Worm (Caenorhabditis elegans) whole organism, L2 larva: ENCODE measurements around the gene idh-1.

ENCODE experiments used
- ZK546.5 ChIP-seq: sonication (generic microtip); optimal IDR thresholded peaks from 2 replicates; lab custom pipeline; 2017; ENCODE audit warnings: missing biosample characterization, missing genetic modification characterization
- ama-1 ChIP-seq: fragments of 150-350 bp; optimal IDR thresholded peaks from 2 replicates; lab custom pipeline; 2018; ENCODE audit warnings: inconsistent platforms
- elt-1 ChIP-seq: fragments of 150-350 bp; optimal IDR thresholded peaks from 2 replicates; lab custom pipeline; 2014; ENCODE audit warnings: missing biosample characterization, missing genetic modification characterization
- fos-1 ChIP-seq: fragments of 150-350 bp; optimal IDR thresholded peaks from 2 replicates; lab custom pipeline; 2014; ENCODE audit warnings: missing biosample characterization, missing genetic modification characterization
- mdl-1 ChIP-seq, 2 experiments: fragments of 150-350 bp in 1 of 2; sonication (generic microtip) in 1 of 2; optimal IDR thresholded peaks; 2 replicates each; lab custom pipeline; 2017; ENCODE audit warnings: missing biosample characterization in 2 of 2, missing genetic modification characterization in 2 of 2
- nhr-12 ChIP-seq: fragments of 150-350 bp; optimal IDR thresholded peaks from 2 replicates; lab custom pipeline; 2014; ENCODE audit warnings: missing biosample characterization, missing genetic modification characterization
- nhr-23 ChIP-seq: fragments of 150-350 bp; optimal IDR thresholded peaks from 2 replicates; lab custom pipeline; 2014; ENCODE audit warnings: missing biosample characterization, missing genetic modification reagents, missing genetic modification characterization
- nhr-77 ChIP-seq: fragments of 150-350 bp; optimal IDR thresholded peaks from 2 replicates; lab custom pipeline; 2014; ENCODE audit warnings: missing biosample characterization, missing genetic modification characterization
- sem-4 ChIP-seq: fragments of 150-350 bp; optimal IDR thresholded peaks from 2 replicates; lab custom pipeline; 2014; ENCODE audit warnings: missing biosample characterization, missing genetic modification reagents, missing genetic modification characterization
- unc-39 ChIP-seq: fragments of 150-350 bp; optimal IDR thresholded peaks from 2 replicates; lab custom pipeline; 2014; ENCODE audit warnings: missing biosample characterization, missing genetic modification characterization

DNA sequence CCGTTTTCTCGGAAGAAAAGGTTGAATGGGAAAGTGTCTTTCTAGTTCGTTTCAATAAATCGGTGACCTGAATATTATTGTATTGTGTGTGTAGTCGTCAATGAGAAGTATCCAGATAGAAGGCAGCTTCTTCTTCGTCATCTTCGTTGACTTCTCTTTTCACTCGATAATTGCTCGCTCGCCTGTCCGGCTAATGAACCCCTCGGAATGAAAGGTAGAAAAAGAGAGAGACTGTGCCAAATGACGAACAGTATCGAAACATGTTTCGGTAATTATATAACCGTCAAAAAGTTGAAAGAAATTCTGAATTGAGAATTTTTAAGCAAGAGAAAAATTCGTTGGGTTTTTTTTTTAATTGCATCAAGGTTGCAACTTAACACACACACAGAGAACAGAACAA, 16.5 kb upstream of the idh-1 start, which contains the start of gene cutl-17:
- TF ChIP-seq nhr-23 (tag; lab: Kevin White, UChicago) (no peak), fos-1 (tag; lab: Kevin White, UChicago) (no peak), elt-1 (tag; lab: Kevin White, UChicago) (no peak), unc-39 (tag; lab: Kevin White, UChicago) (no peak), ama-1 (lab: Kevin White, UChicago) (no peak), nhr-12 (no peak), ZK546.5 (tag; lab: Kevin White, UChicago) (no peak), nhr-77 (tag; lab: Kevin White, UChicago) (no peak), mdl-1 (tag; optimal IDR thresholded peaks at IDR 0.05; lab: Kevin White, UChicago) (no peak), sem-4 (tag; lab: Kevin White, UChicago) (no peak)
